Fruit fly (Drosophila melanogaster) whole organism, adult: ENCODE measurements around the gene modSP.

Experiments
- CG7101 ChIP-seq: fragments of 200-800 bp; sonication (Bioruptor generic); optimal IDR thresholded peaks from 2 replicates; lab custom pipeline; 2018; ENCODE audit warnings: missing biosample characterization, mild to moderate bottlenecking, missing genetic modification characterization, moderate library complexity
- Clk ChIP-seq: fragments of 200-800 bp; sonication (Bioruptor generic); optimal IDR thresholded peaks from 2 replicates; lab custom pipeline; 2017; ENCODE audit warnings: missing biosample characterization, missing genetic modification characterization
- Hr96 ChIP-seq: fragments of 200-800 bp; sonication (Bioruptor generic); optimal IDR thresholded peaks from 2 replicates; lab custom pipeline; 2016; ENCODE audit warnings: missing biosample characterization, missing genetic modification characterization
- Mnt ChIP-seq: fragments of 200-800 bp; sonication (Bioruptor generic); optimal IDR thresholded peaks from 2 replicates; lab custom pipeline; 2016; ENCODE audit warnings: missing biosample characterization, mild to moderate bottlenecking, missing genetic modification characterization
- cic ChIP-seq: fragments of 200-800 bp; sonication (Bioruptor generic); optimal IDR thresholded peaks from 2 replicates; lab custom pipeline; 2017; ENCODE audit warnings: missing biosample characterization, mild to moderate bottlenecking, missing genetic modification characterization, moderate library complexity
- pad ChIP-seq: fragments of 200-800 bp; sonication (Bioruptor generic); optimal IDR thresholded peaks from 3 replicates; lab custom pipeline; 2017; ENCODE audit warnings: missing biosample characterization, missing genetic modification characterization, mild to moderate bottlenecking, moderate library complexity, missing genetic modification reagents

- TF ChIP-seq Hr96 (no peak), CG7101 (tag; lab: Kevin White, UChicago) (no peak), Clk (GFP tag; lab: Kevin White, UChicago) (no peak), pad (GFP tag; lab: Kevin White, UChicago) (no peak), Mnt (no peak), cic (GFP tag; lab: Kevin White, UChicago) (no peak)
These were observed 22.8 kb downstream of the modSP start for dm6 chr3R:16632698-16633097.
